Worm (Caenorhabditis elegans) whole organism, L3 larva: ENCODE measurements around the gene rpc-11.

Experiments
- aly-2 ChIP-seq: fragments of 150-350 bp; optimal IDR thresholded peaks from 2 replicates; lab custom pipeline; 2014; ENCODE audit warnings: missing biosample characterization, missing genetic modification characterization
- ceh-16 ChIP-seq: sonication (generic microtip); optimal IDR thresholded peaks from 2 replicates; lab custom pipeline; 2017; ENCODE audit warnings: missing biosample characterization, missing genetic modification characterization
- ceh-28 ChIP-seq: fragments of 150-350 bp; optimal IDR thresholded peaks from 2 replicates; lab custom pipeline; 2014; ENCODE audit warnings: missing biosample characterization, missing genetic modification reagents, missing genetic modification characterization
- ceh-82 ChIP-seq: fragments of 150-350 bp; optimal IDR thresholded peaks from 2 replicates; lab custom pipeline; 2014; ENCODE audit warnings: missing biosample characterization, missing genetic modification characterization
- ceh-9 ChIP-seq: sonication (generic microtip); optimal IDR thresholded peaks from 2 replicates; lab custom pipeline; 2018; ENCODE audit warnings: missing biosample characterization, missing genetic modification characterization
- egl-27 ChIP-seq: sonication (generic microtip); optimal IDR thresholded peaks from 4 replicates; lab custom pipeline; 2017; ENCODE audit warnings: missing biosample characterization, missing genetic modification reagents, missing genetic modification characterization
- elt-1 ChIP-seq: fragments of 150-350 bp; optimal IDR thresholded peaks from 2 replicates; lab custom pipeline; 2014; ENCODE audit warnings: missing biosample characterization, missing genetic modification characterization
- elt-2 ChIP-seq: sonication (generic microtip); optimal IDR thresholded peaks from 2 replicates; lab custom pipeline; 2016; ENCODE audit warnings: missing genetic modification reagents, mild to moderate bottlenecking, missing genetic modification characterization, missing compliant biosample characterization
- eor-1 ChIP-seq, 2 experiments: fragments of 150-350 bp; optimal IDR thresholded peaks; 2 replicates each; lab custom pipeline; 2014 to 2018; ENCODE audit warnings: missing biosample characterization in 2 of 2, missing genetic modification characterization in 2 of 2
- fkh-10 ChIP-seq: sonication (generic microtip); optimal IDR thresholded peaks from 2 replicates; lab custom pipeline; 2017; ENCODE audit warnings: missing biosample characterization, missing genetic modification reagents, missing genetic modification characterization
- fkh-2 ChIP-seq: fragments of 150-350 bp; optimal IDR thresholded peaks from 2 replicates; lab custom pipeline; 2014; ENCODE audit warnings: missing biosample characterization, missing genetic modification reagents, missing genetic modification characterization
- hmg-11 ChIP-seq: sonication (generic microtip); optimal IDR thresholded peaks from 2 replicates; lab custom pipeline; 2016; ENCODE audit warnings: missing genetic modification characterization, missing compliant biosample characterization
- jun-1 ChIP-seq: fragments of 150-350 bp; optimal IDR thresholded peaks from 2 replicates; lab custom pipeline; 2014; ENCODE audit warnings: missing biosample characterization, missing genetic modification reagents, missing genetic modification characterization
- lin-15B ChIP-seq: fragments of 150-350 bp; optimal IDR thresholded peaks from 2 replicates; lab custom pipeline; 2014; ENCODE audit warnings: missing biosample characterization, missing genetic modification characterization
- lin-39 ChIP-seq: fragments of 150-350 bp; optimal IDR thresholded peaks from 2 replicates; lab custom pipeline; 2018; ENCODE audit warnings: missing biosample characterization, missing genetic modification reagents, missing genetic modification characterization
- lsy-12 ChIP-seq: sonication (generic microtip); optimal IDR thresholded peaks from 2 replicates; lab custom pipeline; 2016; ENCODE audit warnings: mild to moderate bottlenecking, missing genetic modification characterization, missing compliant biosample characterization
- mml-1 ChIP-seq: fragments of 150-350 bp; sonication (generic microtip); optimal IDR thresholded peaks from 3 replicates; lab custom pipeline; 2014; ENCODE audit warnings: missing biosample characterization, missing genetic modification characterization
- nfya-1 ChIP-seq: sonication (generic microtip); optimal IDR thresholded peaks from 2 replicates; lab custom pipeline; 2017; ENCODE audit warnings: missing genetic modification characterization, mild to moderate bottlenecking, missing compliant biosample characterization, antibody characterized with exemption, moderate library complexity; ENCODE audit not compliant: insufficient read depth
- nhr-23 ChIP-seq: fragments of 150-350 bp; optimal IDR thresholded peaks from 2 replicates; lab custom pipeline; 2014; ENCODE audit warnings: missing biosample characterization, missing genetic modification reagents, missing genetic modification characterization
- nhr-237 ChIP-seq: fragments of 150-350 bp; optimal IDR thresholded peaks from 2 replicates; lab custom pipeline; 2014; ENCODE audit warnings: missing biosample characterization, missing genetic modification characterization
- nhr-67 ChIP-seq: fragments of 150-350 bp; optimal IDR thresholded peaks from 2 replicates; lab custom pipeline; 2014; ENCODE audit warnings: missing biosample characterization, missing genetic modification characterization
- nhr-76 ChIP-seq: fragments of 150-350 bp; sonication (generic microtip); optimal IDR thresholded peaks from 5 replicates; lab custom pipeline; 2014; ENCODE audit warnings: missing biosample characterization, missing genetic modification characterization
- nhr-77 ChIP-seq: fragments of 150-350 bp; optimal IDR thresholded peaks from 2 replicates; lab custom pipeline; 2014; ENCODE audit warnings: missing biosample characterization, missing genetic modification characterization
- pha-4 ChIP-seq: fragments of 150-350 bp; optimal IDR thresholded peaks from 2 replicates; lab custom pipeline; 2014; ENCODE audit warnings: missing biosample characterization, missing genetic modification reagents, missing genetic modification characterization
- pqm-1 ChIP-seq: fragments of 150-350 bp; optimal IDR thresholded peaks from 2 replicates; lab custom pipeline; 2017; ENCODE audit warnings: missing biosample characterization, missing genetic modification characterization, inconsistent platforms
- sea-2 ChIP-seq: fragments of 150-350 bp; sonication (generic microtip); optimal IDR thresholded peaks from 4 replicates; lab custom pipeline; 2014; ENCODE audit warnings: missing biosample characterization, missing genetic modification reagents, missing genetic modification characterization
- snpc-4 ChIP-seq: fragments of 150-350 bp; optimal IDR thresholded peaks from 2 replicates; lab custom pipeline; 2014; ENCODE audit warnings: missing biosample characterization, missing genetic modification characterization
- tbx-2 ChIP-seq: sonication (generic microtip); optimal IDR thresholded peaks from 2 replicates; lab custom pipeline; 2016; ENCODE audit warnings: mild to moderate bottlenecking, missing genetic modification characterization, missing compliant biosample characterization
- unc-62 ChIP-seq: fragments of 150-350 bp; sonication (generic microtip); optimal IDR thresholded peaks from 4 replicates; lab custom pipeline; 2014; ENCODE audit warnings: missing biosample characterization, missing genetic modification reagents, missing genetic modification characterization
- zag-1 ChIP-seq: fragments of 150-350 bp; optimal IDR thresholded peaks from 2 replicates; lab custom pipeline; 2014; ENCODE audit warnings: missing biosample characterization, missing genetic modification characterization
- ztf-4 ChIP-seq: fragments of 150-350 bp; optimal IDR thresholded peaks from 2 replicates; lab custom pipeline; 2014; ENCODE audit warnings: missing biosample characterization, missing genetic modification characterization

Gene rpc-11

ce11 chrIV:1403960-1404359 is 5.9 kb downstream of the rpc-11 start:
- TF ChIP-seq unc-62 (GFP tag; lab: Kevin White, UChicago): no peak
- TF ChIP-seq nhr-237 (tag; lab: Kevin White, UChicago): no peak
- no peak for TF ChIP-seq elt-1 (tag; lab: Kevin White, UChicago)
- TF ChIP-seq pqm-1 (tag; lab: Kevin White, UChicago): peak; percentile 43
- TF ChIP-seq snpc-4 (tag; lab: Kevin White, UChicago): no peak
- TF ChIP-seq nhr-77 (tag; lab: Kevin White, UChicago): no peak
- TF ChIP-seq hmg-11 (tag; lab: Kevin White, UChicago): no peak
- peak; percentile 41 for TF ChIP-seq pha-4
- peak; percentile 48 for TF ChIP-seq elt-2 (tag; lab: Kevin White, UChicago)
- TF ChIP-seq, all 47 proteins: peak for 3

- TF ChIP-seq ceh-28 (tag; lab: Kevin White, UChicago) (peak; percentile 43), tbx-2 (no peak)
- TF ChIP-seq, all 47 proteins: peak for 1
These were observed 9.8 kb downstream of the rpc-11 start for ce11 chrIV:1400016-1400415.

ce11 chrIV:1397895-1398294 is 11.9 kb downstream of the rpc-11 start:
- no peak for TF ChIP-seq jun-1 (tag; lab: Kevin White, UChicago)
- no peak for TF ChIP-seq nhr-237 (tag; lab: Kevin White, UChicago)
- no peak for TF ChIP-seq nfya-1 (tag; lab: Kevin White, UChicago)
- TF ChIP-seq egl-27 (tag; lab: Kevin White, UChicago): no peak
- TF ChIP-seq nhr-67 (tag; lab: Kevin White, UChicago): no peak
- TF ChIP-seq aly-2: no peak
- no peak for TF ChIP-seq ceh-28 (tag; lab: Kevin White, UChicago)
- no peak for TF ChIP-seq ztf-4 (tag; lab: Kevin White, UChicago)
- TF ChIP-seq nhr-23 (tag; lab: Kevin White, UChicago): no peak
- no peak for TF ChIP-seq elt-2 (tag; lab: Kevin White, UChicago)
- no peak for TF ChIP-seq zag-1

- TF ChIP-seq fkh-2 (tag; lab: Kevin White, UChicago): no peak
- TF ChIP-seq elt-2 (tag; lab: Kevin White, UChicago): no peak
- TF ChIP-seq nhr-77 (tag; lab: Kevin White, UChicago): no peak
- TF ChIP-seq sea-2 (GFP tag; lab: Kevin White, UChicago): no peak
- TF ChIP-seq mml-1 (tag; lab: Kevin White, UChicago): no peak
- no peak for TF ChIP-seq aly-2
- TF ChIP-seq ceh-82 (tag; lab: Kevin White, UChicago): no peak
- TF ChIP-seq nhr-237 (tag; lab: Kevin White, UChicago): no peak
- TF ChIP-seq ceh-16 (tag; lab: Kevin White, UChicago): no peak
- TF ChIP-seq nhr-67 (tag; lab: Kevin White, UChicago): no peak
- no peak for TF ChIP-seq lin-15B (tag; lab: Kevin White, UChicago)
- TF ChIP-seq lin-39 (tag; lab: Kevin White, UChicago): no peak
- TF ChIP-seq jun-1 (tag; lab: Kevin White, UChicago): no peak
These were observed 15.8 kb downstream of the rpc-11 start for ce11 chrIV:1394077-1394476.

- no peak for TF ChIP-seq ceh-9 (tag; lab: Kevin White, UChicago)
- no peak for TF ChIP-seq nhr-23 (tag; lab: Kevin White, UChicago)
- no peak for TF ChIP-seq lsy-12 (tag; lab: Kevin White, UChicago)
- no peak for TF ChIP-seq fkh-2 (tag; lab: Kevin White, UChicago)
- TF ChIP-seq eor-1 (tag; optimal IDR thresholded peaks at IDR 0.05; lab: Kevin White, UChicago): no peak
- TF ChIP-seq ceh-82 (tag; lab: Kevin White, UChicago): no peak
- no peak for TF ChIP-seq fkh-10 (GFP tag; lab: Kevin White, UChicago)
- TF ChIP-seq nhr-77 (tag; lab: Kevin White, UChicago): no peak
- TF ChIP-seq ceh-16 (tag; lab: Kevin White, UChicago): no peak
- TF ChIP-seq nhr-76 (tag; lab: Kevin White, UChicago): no peak
- TF ChIP-seq mml-1 (tag; lab: Kevin White, UChicago): no peak
- no peak for TF ChIP-seq aly-2
- no peak for TF ChIP-seq sea-2 (GFP tag; lab: Kevin White, UChicago)
- no peak for TF ChIP-seq ceh-28 (tag; lab: Kevin White, UChicago)
These were observed 18.4 kb downstream of the rpc-11 start for ce11 chrIV:1391446-1391845.
